Fruit fly (Drosophila melanogaster): ENCODE measurements around the gene mkg-p.
A peak's percentile ranks its signal among the peaks of the same experiment; 100 is the strongest.

mkg-p gene

dm6 chr3L:8446050-8446781 is 41.1 kb upstream of the mkg-p start (continued):
- TF ChIP-seq BtbVII (GFP tag; optimal IDR thresholded peaks at IDR 0.05) = peak; percentile 31
- 0 out of 2 replicates have a peak, but pooled peaks have one; percentile 55 for TF ChIP-seq ranshi (GFP tag; IDR thresholded peaks at IDR 0.05)
- TF ChIP-seq CG16863 (GFP tag; optimal IDR thresholded peaks at IDR 0.05) = no peak
- no peak for TF ChIP-seq insv (GFP tag; optimal IDR thresholded peaks at IDR 0.05)
- peak; percentile 39 for TF ChIP-seq nmo (GFP tag; optimal IDR thresholded peaks at IDR 0.05)
- TF ChIP-seq sug (tag; optimal IDR thresholded peaks at IDR 0.05) = peak; percentile 39
- peak; percentile 61 for TF ChIP-seq Meics (GFP tag; optimal IDR thresholded peaks at IDR 0.05)
- TF ChIP-seq CG13624 (GFP tag; optimal IDR thresholded peaks at IDR 0.05) = peak; percentile 63
- no peak for TF ChIP-seq zfh1 (GFP tag; IDR thresholded peaks at IDR 0.05)
- TF ChIP-seq ro (GFP tag; IDR thresholded peaks at IDR 0.05) = no peak
- no peak for TF ChIP-seq dmrt11E (tag; optimal IDR thresholded peaks at IDR 0.05)
- no peak for TF ChIP-seq CG6683 (GFP tag; optimal IDR thresholded peaks at IDR 0.05)
- TF ChIP-seq CG15269 (tag; optimal IDR thresholded peaks at IDR 0.05) = peak; percentile 77
- TF ChIP-seq CG9797 (GFP tag; optimal IDR thresholded peaks at IDR 0.05) = no peak
- TF ChIP-seq CG13296 (GFP tag; optimal IDR thresholded peaks at IDR 0.05) = peak; percentile 69
- TF ChIP-seq pho (GFP tag; optimal IDR thresholded peaks at IDR 0.05) = peak; percentile 30
- TF ChIP-seq pfk (GFP tag; optimal IDR thresholded peaks at IDR 0.05) = no peak
- TF ChIP-seq CG18619 (GFP tag; optimal IDR thresholded peaks at IDR 0.05) = peak; percentile 36

- TF ChIP-seq gcm (GFP tag; optimal IDR thresholded peaks at IDR 0.05) (no peak), CG3847 (GFP tag; IDR thresholded peaks at IDR 0.05) (0 out of 2 replicates have a peak, but pooled peaks have one; percentile 8), CG17359 (tag; optimal IDR thresholded peaks at IDR 0.05) (peak; percentile 76), CG6654 (GFP tag; optimal IDR thresholded peaks at IDR 0.05) (no peak), Ptx1 (GFP tag; IDR thresholded peaks at IDR 0.05) (peak; percentile 54), tap (tag; optimal IDR thresholded peaks at IDR 0.05) (peak; percentile 81), CG18262 (tag; optimal IDR thresholded peaks at IDR 0.05) (peak; percentile 77), prd (optimal IDR thresholded peaks at IDR 0.05) (no peak), prd (GFP tag; IDR thresholded peaks at IDR 0.05) (peak; percentile 57; the same call in 1 of the 3 replicates), CG3281 (GFP tag; optimal IDR thresholded peaks at IDR 0.05) (peak; percentile 30), tup (GFP tag; optimal IDR thresholded peaks at IDR 0.05) (no peak), CG11695 (GFP tag; IDR thresholded peaks at IDR 0.05) (peak; percentile 71), danr (GFP tag; IDR thresholded peaks at IDR 0.05) (0 out of 2 replicates have a peak, but pooled peaks have one; percentile 17), pan (optimal IDR thresholded peaks at IDR 0.05) (no peak), pan (GFP tag; optimal IDR thresholded peaks at IDR 0.05 in 1 of 2, IDR thresholded peaks at IDR 0.05 in 1 of 2) (peak in 1 of 2 experiments; percentile 65), sim (GFP tag; IDR thresholded peaks at IDR 0.05) (peak; percentile 67; the same call in 1 of the 2 replicates), oc (tag; optimal IDR thresholded peaks at IDR 0.05) (no peak), CG9727 (GFP tag; optimal IDR thresholded peaks at IDR 0.05) (peak; percentile 44), Hmr (GFP tag; optimal IDR thresholded peaks at IDR 0.05) (peak; percentile 8), CG11504 (tag; optimal IDR thresholded peaks at IDR 0.05) (peak; percentile 75), CG4730 (GFP tag; IDR thresholded peaks at IDR 0.05) (peak; percentile 24; the same call in 1 of the 2 replicates), Drgx (GFP tag; IDR thresholded peaks at IDR 0.05) (peak; percentile 33; the same call in 1 of the 2 replicates), E2f2 (GFP tag; IDR thresholded peaks at IDR 0.05) (peak; percentile 27; the same call in 1 of the 2 replicates), Eip74EF (GFP tag; optimal IDR thresholded peaks at IDR 0.05) (peak in 1 of 2 experiments; percentile 39), CG10565 (GFP tag; optimal IDR thresholded peaks at IDR 0.05) (no peak), ind (GFP tag; optimal IDR thresholded peaks at IDR 0.05) (peak; percentile 42), CG2678 (tag; optimal IDR thresholded peaks at IDR 0.05) (peak; percentile 67), Spps (tag; optimal IDR thresholded peaks at IDR 0.05) (peak; percentile 53), Scr (GFP tag; IDR thresholded peaks at IDR 0.05; ENCODE audit: partially characterized antibody) (no peak), shn (GFP tag; optimal IDR thresholded peaks at IDR 0.05) (no peak), seq (GFP tag; IDR thresholded peaks at IDR 0.05) (0 out of 2 replicates have a peak, but pooled peaks have one; percentile 33)
These were observed 40.0 kb upstream of the mkg-p start for dm6 chr3L:8445027-8445426.

Data from whole organism, embryonic.